Worm (Caenorhabditis elegans): ENCODE results near the gene T14G8.3.

DNA sequence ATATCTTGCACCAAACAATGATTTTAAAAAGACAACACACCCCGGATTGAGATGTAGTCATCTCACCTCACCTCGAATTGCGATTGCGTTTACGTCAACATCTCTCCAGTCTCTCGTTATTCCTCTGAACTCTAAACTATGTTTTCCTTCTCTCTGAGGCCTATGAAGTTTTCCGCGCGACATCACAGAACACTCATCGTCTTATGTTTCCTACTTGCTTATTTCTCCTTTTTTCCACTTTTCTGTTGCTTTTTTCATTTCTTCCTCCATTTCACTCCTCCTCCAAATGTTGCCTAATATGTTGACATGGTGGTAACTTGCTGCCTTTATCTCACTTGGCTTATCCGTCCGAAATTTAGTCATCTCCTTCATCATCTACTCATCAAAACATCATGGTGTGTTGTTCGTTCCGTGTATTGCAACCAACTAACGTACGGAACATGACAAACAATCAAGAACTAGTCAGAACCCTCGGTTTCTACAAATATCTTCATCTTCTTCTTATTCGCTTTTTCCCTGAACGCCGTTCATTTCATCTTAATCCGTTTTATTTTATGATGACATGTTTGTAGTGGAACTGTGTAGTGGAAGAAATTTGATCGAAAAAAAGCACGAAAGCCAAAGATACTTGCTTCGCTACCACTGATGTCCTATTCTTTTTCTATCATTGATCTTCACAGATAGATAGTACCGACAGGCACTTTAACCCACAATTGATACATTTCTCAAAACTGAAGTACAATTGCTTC is 38.3 kb downstream of the T14G8.3 start:
- TF ChIP-seq unc-130 (tag; optimal IDR thresholded peaks at IDR 0.05) (no peak), skn-1 (tag; optimal IDR thresholded peaks at IDR 0.05) (no peak)

Measured in whole organism, L1 larva.